Worm (Caenorhabditis elegans) whole organism, L4 larva: ENCODE data around the gene gst-33.

Source experiments
- R02D3.7 ChIP-seq: fragments of 150-350 bp; sonication (generic microtip); optimal IDR thresholded peaks from 3 replicates; lab custom pipeline; 2014; ENCODE audit warnings: missing biosample characterization, missing genetic modification characterization
- ama-1 ChIP-seq: fragments of 150-350 bp; optimal IDR thresholded peaks from 2 replicates; lab custom pipeline; 2014; ENCODE audit warnings: inconsistent platforms, mixed read lengths
- ceh-82 ChIP-seq: sonication (generic microtip); optimal IDR thresholded peaks from 2 replicates; lab custom pipeline; 2017; ENCODE audit warnings: missing biosample characterization, missing genetic modification characterization
- lin-13 ChIP-seq: fragments of 150-350 bp; optimal IDR thresholded peaks from 2 replicates; lab custom pipeline; 2014; ENCODE audit warnings: missing biosample characterization, missing genetic modification reagents, missing genetic modification characterization
- lir-3 ChIP-seq: sonication (generic microtip); optimal IDR thresholded peaks from 2 replicates; lab custom pipeline; 2016; ENCODE audit warnings: mild to moderate bottlenecking, missing genetic modification characterization, missing compliant biosample characterization
- lsy-2 ChIP-seq, 2 experiments: fragments of 150-350 bp in 1 of 2; sonication (generic microtip) in 1 of 2; optimal IDR thresholded peaks; 2 replicates each; lab custom pipeline; 2014 to 2017; ENCODE audit warnings: missing biosample characterization in 2 of 2, missing genetic modification characterization in 2 of 2
- nhr-28 ChIP-seq: fragments of 150-350 bp; optimal IDR thresholded peaks from 2 replicates; lab custom pipeline; 2014; ENCODE audit warnings: missing biosample characterization, missing genetic modification characterization
- pha-4 ChIP-seq, 2 experiments: fragments of 150-350 bp in 1 of 2; fragments of 200-800 bp in 1 of 2; sonication (Bioruptor generic) in 1 of 2; IDR thresholded peaks in 1 of 2; optimal IDR thresholded peaks in 1 of 2; 2 replicates each; pipeline versions ENCODE4 v1.3.6 to Lab custom; 2014 to 2022; ENCODE audit warnings: missing genetic modification characterization in 2 of 2, missing genetic modification reagents in 2 of 2, missing biosample characterization in 1 of 2, missing compliant biosample characterization in 1 of 2
- unc-39 ChIP-seq: sonication (generic microtip); optimal IDR thresholded peaks from 2 replicates; lab custom pipeline; 2017; ENCODE audit warnings: missing biosample characterization, missing genetic modification characterization
- zag-1 ChIP-seq: fragments of 150-350 bp; optimal IDR thresholded peaks from 2 replicates; lab custom pipeline; 2014; ENCODE audit warnings: missing biosample characterization, missing genetic modification characterization

- TF ChIP-seq R02D3.7 (no peak), lin-13 (GFP tag; lab: Kevin White, UChicago) (no peak), ama-1 (lab: Kevin White, UChicago) (no peak), pha-4 (GFP tag; IDR thresholded peaks at IDR 0.05; lab: Robert Waterston, UW) (no peak), pha-4 (tag; optimal IDR thresholded peaks at IDR 0.05; lab: Kevin White, UChicago) (no peak), lsy-2 (tag; optimal IDR thresholded peaks at IDR 0.05; lab: Kevin White, UChicago) (no peak), nhr-28 (tag; lab: Kevin White, UChicago) (no peak), lir-3 (tag; lab: Kevin White, UChicago) (no peak), unc-39 (tag; lab: Kevin White, UChicago) (no peak), zag-1 (no peak), ceh-82 (tag; lab: Kevin White, UChicago) (no peak)
Observed at ce11 chrV:3451646-3452045, 16.7 kb downstream of the gst-33 start.
